Worm (Caenorhabditis elegans) whole organism, L4/young adult: ENCODE results near the gene let-716.

ENCODE experiments used
- dao-5 ChIP-seq: sonication (generic microtip); optimal IDR thresholded peaks from 2 replicates; lab custom pipeline; 2016; ENCODE audit warnings: missing genotype, missing genetic modification characterization, moderate library complexity, missing compliant biosample characterization
- him-1 ChIP-seq: sonication (generic microtip); optimal IDR thresholded peaks from 2 replicates; lab custom pipeline; 2016; ENCODE audit warnings: missing genotype, missing genetic modification reagents, missing genetic modification characterization, missing compliant biosample characterization

DNA sequence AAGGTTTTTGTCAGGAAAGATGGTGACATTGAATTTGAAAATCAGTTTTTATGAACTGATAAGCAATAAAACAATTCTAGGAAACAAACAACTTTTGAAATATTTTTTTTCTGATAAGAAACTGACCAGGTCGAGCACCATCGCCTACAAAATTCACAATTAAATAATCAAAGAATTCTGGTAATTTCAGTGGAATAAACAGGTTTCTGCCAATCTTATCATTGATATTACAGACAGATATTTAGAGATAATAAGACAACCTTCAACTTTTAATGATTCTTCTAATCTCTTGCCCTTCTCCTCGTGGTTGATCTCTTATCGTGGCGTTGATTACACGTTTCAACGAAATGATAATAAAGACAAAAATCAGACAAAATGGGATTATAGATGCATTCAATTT lies 13.0 kb downstream of the let-716 start:
- TF ChIP-seq dao-5 (tag; lab: Kevin White, UChicago) (no peak), him-1 (tag; lab: Kevin White, UChicago) (no peak)
